Fruit fly (Drosophila melanogaster): ENCODE measurements around the gene CG32687.
A peak's percentile ranks its signal among the peaks of the same experiment; 100 is the strongest.

The CG32687 gene

DNA sequence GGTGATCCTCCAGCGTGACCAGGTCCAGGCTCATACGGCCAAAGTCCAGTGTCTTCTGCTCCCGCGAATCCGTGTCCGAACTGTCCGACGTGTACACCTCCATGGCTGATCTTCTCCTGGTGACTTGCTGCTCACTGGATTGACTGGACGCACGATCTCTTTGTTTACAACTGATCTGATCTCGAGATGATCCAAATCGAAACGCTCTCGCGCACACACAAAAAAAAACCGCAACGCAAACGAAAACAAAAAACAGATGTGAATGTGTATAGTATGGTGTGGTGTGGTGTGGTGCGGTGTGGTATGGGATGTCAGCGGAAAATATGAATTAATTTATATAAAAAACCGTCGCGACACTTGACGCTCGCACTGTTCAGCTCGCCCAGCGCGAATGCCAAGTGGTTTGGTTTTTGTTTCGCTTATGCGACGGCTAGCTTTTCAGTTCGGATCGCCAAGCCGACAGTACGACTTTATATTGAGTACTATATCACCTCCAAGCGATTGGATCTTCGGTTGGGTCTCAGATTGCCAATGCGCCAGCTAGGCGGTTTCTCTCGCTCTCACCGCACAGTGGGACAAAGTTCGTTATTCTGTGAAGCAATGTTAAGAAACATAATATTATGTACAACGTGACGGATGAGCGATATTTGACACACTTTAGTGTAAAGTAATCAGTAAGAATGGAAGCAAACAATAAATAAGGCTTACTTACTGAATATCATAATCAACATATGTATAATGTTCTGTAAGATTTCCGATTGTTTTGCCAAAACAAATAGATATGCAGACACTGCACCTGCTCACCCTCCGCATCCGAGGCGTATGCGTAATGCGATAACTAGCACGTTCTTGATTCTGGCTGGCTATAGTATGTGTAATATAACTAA lies 618 bp downstream of the CG32687 start (continued):
- no peak for TF ChIP-seq CG15601 (tag; optimal IDR thresholded peaks at IDR 0.05)
- TF ChIP-seq dmrt99B (tag; optimal IDR thresholded peaks at IDR 0.05): peak; percentile 69
- TF ChIP-seq CG10147 (GFP tag; optimal IDR thresholded peaks at IDR 0.05): peak; percentile 29
- peak; percentile 4 for TF ChIP-seq wek (GFP tag; optimal IDR thresholded peaks at IDR 0.05)
- TF ChIP-seq CG8281 (tag; optimal IDR thresholded peaks at IDR 0.05): peak; percentile 28
- peak; percentile 65 for TF ChIP-seq mam (GFP tag; optimal IDR thresholded peaks at IDR 0.05)
- TF ChIP-seq phol (tag; optimal IDR thresholded peaks at IDR 0.05): peak; percentile 34
- TF ChIP-seq Xbp1 (GFP tag; optimal IDR thresholded peaks at IDR 0.05): peak; percentile 48
- TF ChIP-seq tgo (GFP tag; IDR thresholded peaks at IDR 0.05): peak; percentile 47; the same call in 1 of the 3 replicates
- TF ChIP-seq CG16815 (GFP tag; optimal IDR thresholded peaks at IDR 0.05): peak; percentile 32
- peak; percentile 25 for TF ChIP-seq Fer2 (tag; optimal IDR thresholded peaks at IDR 0.05)
- TF ChIP-seq CG6272 (GFP tag; IDR thresholded peaks at IDR 0.05): no peak
- TF ChIP-seq pb (GFP tag; optimal IDR thresholded peaks at IDR 0.05): no peak
- peak; percentile 28 for TF ChIP-seq CG18011 (GFP tag; optimal IDR thresholded peaks at IDR 0.05)
- no peak for TF ChIP-seq Mrtf (GFP tag; IDR thresholded peaks at IDR 0.05)
- TF ChIP-seq CG17186 (GFP tag; optimal IDR thresholded peaks at IDR 0.05): no peak
- TF ChIP-seq Doc2 (GFP tag; IDR thresholded peaks at IDR 0.05): no peak
- TF ChIP-seq CG2120 (GFP tag; optimal IDR thresholded peaks at IDR 0.05): peak; percentile 85
- peak; percentile 52 for TF ChIP-seq CG14441 (GFP tag; IDR thresholded peaks at IDR 0.05)
- peak; percentile 54 for TF ChIP-seq Adf1 (GFP tag; IDR thresholded peaks at IDR 0.05)
- peak; percentile 71 for TF ChIP-seq slbo (GFP tag; IDR thresholded peaks at IDR 0.05)
- no peak for TF ChIP-seq CG4404 (GFP tag; IDR thresholded peaks at IDR 0.05)
- TF ChIP-seq dmrt11E (tag; optimal IDR thresholded peaks at IDR 0.05): no peak
- TF ChIP-seq vfl (GFP tag; optimal IDR thresholded peaks at IDR 0.05): peak; percentile 37
- TF ChIP-seq CoRest (tag; optimal IDR thresholded peaks at IDR 0.05): peak; percentile 57
- TF ChIP-seq gsb-n (tag; optimal IDR thresholded peaks at IDR 0.05): no peak
- peak; percentile 32 for TF ChIP-seq Chrac-16 (GFP tag; optimal IDR thresholded peaks at IDR 0.05)
- TF ChIP-seq CG6689 (GFP tag; IDR thresholded peaks at IDR 0.05): peak; percentile 55
- peak; percentile 58 for TF ChIP-seq CG9437 (GFP tag; optimal IDR thresholded peaks at IDR 0.05)
- TF ChIP-seq NK7.1 (GFP tag; optimal IDR thresholded peaks at IDR 0.05): peak; percentile 12
- TF ChIP-seq CG6254 (GFP tag; optimal IDR thresholded peaks at IDR 0.05): no peak
- peak; percentile 39 for TF ChIP-seq CG10267 (tag; optimal IDR thresholded peaks at IDR 0.05)
- TF ChIP-seq pum (GFP tag; optimal IDR thresholded peaks at IDR 0.05): no peak
- TF ChIP-seq Doc3 (GFP tag; IDR thresholded peaks at IDR 0.05; ENCODE audit: partially characterized antibody): no peak
- TF ChIP-seq gfzf (GFP tag; optimal IDR thresholded peaks at IDR 0.05): no peak
- no peak for TF ChIP-seq Vsx1 (GFP tag; optimal IDR thresholded peaks at IDR 0.05)
- peak; percentile 8; the same call in 1 of the 4 replicates for TF ChIP-seq Gug (GFP tag; IDR thresholded peaks at IDR 0.05)
- TF ChIP-seq pros (GFP tag; optimal IDR thresholded peaks at IDR 0.05): no peak
- no peak for TF ChIP-seq CG17612 (GFP tag; IDR thresholded peaks at IDR 0.05)
- no peak for TF ChIP-seq otp (GFP tag; IDR thresholded peaks at IDR 0.05)
- peak; percentile 25 for TF ChIP-seq CG4820 (GFP tag; optimal IDR thresholded peaks at IDR 0.05)
- TF ChIP-seq CG10979 (tag; optimal IDR thresholded peaks at IDR 0.05): peak; percentile 29
- peak; percentile 38 for TF ChIP-seq Nf-YB (GFP tag; optimal IDR thresholded peaks at IDR 0.05)
- no peak for TF ChIP-seq CG14710 (tag; optimal IDR thresholded peaks at IDR 0.05)
- peak; percentile 65 for TF ChIP-seq CG17361 (GFP tag; IDR thresholded peaks at IDR 0.05)
- TF ChIP-seq CG10431 (GFP tag; optimal IDR thresholded peaks at IDR 0.05): no peak
- TF ChIP-seq CkIIα-i1 (GFP tag; IDR thresholded peaks at IDR 0.05): no peak
- no peak for TF ChIP-seq CG11696 (GFP tag; IDR thresholded peaks at IDR 0.05)
- TF ChIP-seq Mad (GFP tag; optimal IDR thresholded peaks at IDR 0.05): no peak
